Fruit fly (Drosophila melanogaster): ENCODE measurements around the gene CG15599.
A peak's percentile ranks its signal among the peaks of the same experiment; 100 is the strongest.

CG15599 gene

dm6 chrX:15697581-15698208 is 9.0 kb upstream of the CG15599 start:
- TF ChIP-seq Ets98B (GFP tag; IDR thresholded peaks at IDR 0.05) (peak; percentile 92), CG32121 (GFP tag; IDR thresholded peaks at IDR 0.05) (peak; percentile 95), CG8159 (tag; optimal IDR thresholded peaks at IDR 0.05) (peak; percentile 88), EcR (GFP tag; optimal IDR thresholded peaks at IDR 0.05) (peak; percentile 2), CG17806 (tag; optimal IDR thresholded peaks at IDR 0.05) (peak; percentile 86), fd96Ca (GFP tag; IDR thresholded peaks at IDR 0.05) (peak; percentile 90), gl (tag; optimal IDR thresholded peaks at IDR 0.05) (peak; percentile 76), CG13204 (GFP tag; optimal IDR thresholded peaks at IDR 0.05) (no peak), CG34367 (tag; optimal IDR thresholded peaks at IDR 0.05) (peak; percentile 75), CG10348 (GFP tag; IDR thresholded peaks at IDR 0.05) (peak; percentile 67), CG8301 (tag; optimal IDR thresholded peaks at IDR 0.05) (peak; percentile 89), CG14655 (GFP tag; optimal IDR thresholded peaks at IDR 0.05) (peak; percentile 92), CG12605 (GFP tag; IDR thresholded peaks at IDR 0.05) (peak; percentile 64), CG9948 (tag; optimal IDR thresholded peaks at IDR 0.05) (peak; percentile 84), Snoo (tag; optimal IDR thresholded peaks at IDR 0.05) (peak; percentile 84), rn (GFP tag; IDR thresholded peaks at IDR 0.05) (peak; percentile 76), Pif1A (GFP tag; optimal IDR thresholded peaks at IDR 0.05) (no peak), CG15710 (tag; optimal IDR thresholded peaks at IDR 0.05) (peak; percentile 82), Pif1B (GFP tag; optimal IDR thresholded peaks at IDR 0.05) (peak; percentile 83), CG4496 (GFP tag; IDR thresholded peaks at IDR 0.05) (peak; percentile 94), D1 (tag; optimal IDR thresholded peaks at IDR 0.05) (peak; percentile 67)

- peak; percentile 41 for TF ChIP-seq D1 (tag; optimal IDR thresholded peaks at IDR 0.05)
- TF ChIP-seq fd96Ca (GFP tag; IDR thresholded peaks at IDR 0.05), result no peak
- peak; percentile 29; the same call in 2 of the 3 replicates for TF ChIP-seq CG4496 (GFP tag; IDR thresholded peaks at IDR 0.05)
- TF ChIP-seq CG8159 (tag; optimal IDR thresholded peaks at IDR 0.05), result no peak
These were observed 8.3 kb upstream of the CG15599 start, which contains the start of gene CG8128 for dm6 chrX:15696854-15697540. CG8128 (plus strand) TSS chrX:15697494.

- no peak for TF ChIP-seq Pif1A (GFP tag; optimal IDR thresholded peaks at IDR 0.05)
- TF ChIP-seq EcR (GFP tag; optimal IDR thresholded peaks at IDR 0.05), result no peak
- TF ChIP-seq CG8159 (tag; optimal IDR thresholded peaks at IDR 0.05), result no peak
- no peak for TF ChIP-seq CG12605 (GFP tag; IDR thresholded peaks at IDR 0.05)
- no peak for TF ChIP-seq CG34367 (tag; optimal IDR thresholded peaks at IDR 0.05)
- TF ChIP-seq CG17806 (tag; optimal IDR thresholded peaks at IDR 0.05), result no peak
- no peak for TF ChIP-seq rn (GFP tag; IDR thresholded peaks at IDR 0.05)
- no peak for TF ChIP-seq fd96Ca (GFP tag; IDR thresholded peaks at IDR 0.05)
- TF ChIP-seq CG13204 (GFP tag; optimal IDR thresholded peaks at IDR 0.05), result no peak
These were observed 4.2 kb downstream of the CG15599 start for dm6 chrX:15684419-15684818.

dm6 chrX:15675294-15675693 is 13.4 kb downstream of the CG15599 start, which contains the start of gene CG12708:
CG12708 (plus strand) TSS chrX:15675476.
- TF ChIP-seq gl (tag; optimal IDR thresholded peaks at IDR 0.05), result no peak
- TF ChIP-seq rn (GFP tag; IDR thresholded peaks at IDR 0.05), result no peak
- peak; percentile 19 for TF ChIP-seq EcR (GFP tag; optimal IDR thresholded peaks at IDR 0.05)
- 0 out of 2 replicates have a peak, but pooled peaks have one; percentile 21 for TF ChIP-seq CG12605 (GFP tag; IDR thresholded peaks at IDR 0.05)
- TF ChIP-seq CG13204 (GFP tag; optimal IDR thresholded peaks at IDR 0.05), result no peak
- TF ChIP-seq CG8301 (tag; optimal IDR thresholded peaks at IDR 0.05), result peak; percentile 6
- TF ChIP-seq CG9948 (tag; optimal IDR thresholded peaks at IDR 0.05), result no peak
- TF ChIP-seq Pif1B (GFP tag; optimal IDR thresholded peaks at IDR 0.05), result peak; percentile 35
- peak; percentile 32 for TF ChIP-seq Pif1A (GFP tag; optimal IDR thresholded peaks at IDR 0.05)
- TF ChIP-seq Snoo (tag; optimal IDR thresholded peaks at IDR 0.05), result peak; percentile 16
- TF ChIP-seq CG17806 (tag; optimal IDR thresholded peaks at IDR 0.05), result peak; percentile 6
- TF ChIP-seq Ets98B (GFP tag; IDR thresholded peaks at IDR 0.05), result peak; percentile 44
- peak; percentile 18 for TF ChIP-seq CG14655 (GFP tag; optimal IDR thresholded peaks at IDR 0.05)
- TF ChIP-seq CG4496 (GFP tag; IDR thresholded peaks at IDR 0.05), result peak; percentile 56; the same call in 1 of the 3 replicates

- TF ChIP-seq Snoo (tag; optimal IDR thresholded peaks at IDR 0.05) (no peak), CG8159 (tag; optimal IDR thresholded peaks at IDR 0.05) (no peak), Pif1A (GFP tag; optimal IDR thresholded peaks at IDR 0.05) (no peak), CG15710 (tag; optimal IDR thresholded peaks at IDR 0.05) (no peak), CG4496 (GFP tag; IDR thresholded peaks at IDR 0.05) (no peak), CG32121 (GFP tag; IDR thresholded peaks at IDR 0.05) (no peak), CG34367 (tag; optimal IDR thresholded peaks at IDR 0.05) (no peak), Ets98B (GFP tag; IDR thresholded peaks at IDR 0.05) (no peak), CG12605 (GFP tag; IDR thresholded peaks at IDR 0.05) (no peak), fd96Ca (GFP tag; IDR thresholded peaks at IDR 0.05) (no peak), CG17806 (tag; optimal IDR thresholded peaks at IDR 0.05) (no peak), gl (tag; optimal IDR thresholded peaks at IDR 0.05) (no peak), CG14655 (GFP tag; optimal IDR thresholded peaks at IDR 0.05) (no peak), CG9948 (tag; optimal IDR thresholded peaks at IDR 0.05) (no peak), CG8301 (tag; optimal IDR thresholded peaks at IDR 0.05) (no peak), EcR (GFP tag; optimal IDR thresholded peaks at IDR 0.05) (no peak), CG13204 (GFP tag; optimal IDR thresholded peaks at IDR 0.05) (no peak)
These were observed 14.3 kb downstream of the CG15599 start for dm6 chrX:15674337-15674736.

Measured in whole organism, pupa.